Fruit fly (Drosophila melanogaster): ENCODE data around the gene p130CAS.

- TF ChIP-seq Clk (GFP tag; optimal IDR thresholded peaks at IDR 0.05) (peak; percentile 40), CG1620 (GFP tag; optimal IDR thresholded peaks at IDR 0.05) (peak; percentile 75)
Observed at dm6 chr3L:223019-223902, 70.6 kb downstream of the p130CAS start, which contains the start of the genes pyx and CG33229.
